Worm (Caenorhabditis elegans) whole organism, L4/young adult: ENCODE measurements around the gene fbxa-156.

Source experiments
- W03F9.2 ChIP-seq: fragments of 150-350 bp; optimal IDR thresholded peaks from 2 replicates; lab custom pipeline; 2014; ENCODE audit warnings: missing biosample characterization, missing genetic modification characterization
- dao-5 ChIP-seq: sonication (generic microtip); optimal IDR thresholded peaks from 2 replicates; lab custom pipeline; 2016; ENCODE audit warnings: missing genotype, missing genetic modification characterization, moderate library complexity, missing compliant biosample characterization
- him-1 ChIP-seq: sonication (generic microtip); optimal IDR thresholded peaks from 2 replicates; lab custom pipeline; 2016; ENCODE audit warnings: missing genotype, missing genetic modification reagents, missing genetic modification characterization, missing compliant biosample characterization

ce11 chrV:17871049-17871448, 25.5 kb downstream of the fbxa-156 start, which contains the start of gene phf-14:
- TF ChIP-seq dao-5 (tag; lab: Kevin White, UChicago) (no peak), W03F9.2 (peak; percentile 76), him-1 (tag; lab: Kevin White, UChicago) (no peak)
